Worm (Caenorhabditis elegans) whole organism, L3 larva: Measurements from ENCODE around the gene F33C8.2.

Source experiments
- ceh-82 ChIP-seq: fragments of 150-350 bp; optimal IDR thresholded peaks from 2 replicates; lab custom pipeline; 2014; ENCODE audit warnings: missing biosample characterization, missing genetic modification characterization
- egl-27 ChIP-seq: sonication (generic microtip); optimal IDR thresholded peaks from 4 replicates; lab custom pipeline; 2017; ENCODE audit warnings: missing biosample characterization, missing genetic modification reagents, missing genetic modification characterization
- fkh-2 ChIP-seq: fragments of 150-350 bp; optimal IDR thresholded peaks from 2 replicates; lab custom pipeline; 2014; ENCODE audit warnings: missing biosample characterization, missing genetic modification reagents, missing genetic modification characterization
- nhr-12 ChIP-seq: fragments of 150-350 bp; optimal IDR thresholded peaks from 2 replicates; lab custom pipeline; 2014; ENCODE audit warnings: missing biosample characterization, missing genetic modification characterization
- nhr-77 ChIP-seq: fragments of 150-350 bp; optimal IDR thresholded peaks from 2 replicates; lab custom pipeline; 2014; ENCODE audit warnings: missing biosample characterization, missing genetic modification characterization
- pha-4 ChIP-seq: fragments of 150-350 bp; optimal IDR thresholded peaks from 2 replicates; lab custom pipeline; 2014; ENCODE audit warnings: missing biosample characterization, missing genetic modification reagents, missing genetic modification characterization
- skn-1 ChIP-seq: fragments of 150-350 bp; optimal IDR thresholded peaks from 2 replicates; lab custom pipeline; 2014; ENCODE audit warnings: missing biosample characterization, missing genetic modification characterization
- tbx-2 ChIP-seq: sonication (generic microtip); optimal IDR thresholded peaks from 2 replicates; lab custom pipeline; 2016; ENCODE audit warnings: mild to moderate bottlenecking, missing genetic modification characterization, missing compliant biosample characterization
- unc-62 ChIP-seq: fragments of 150-350 bp; sonication (generic microtip); optimal IDR thresholded peaks from 4 replicates; lab custom pipeline; 2014; ENCODE audit warnings: missing biosample characterization, missing genetic modification reagents, missing genetic modification characterization

DNA sequence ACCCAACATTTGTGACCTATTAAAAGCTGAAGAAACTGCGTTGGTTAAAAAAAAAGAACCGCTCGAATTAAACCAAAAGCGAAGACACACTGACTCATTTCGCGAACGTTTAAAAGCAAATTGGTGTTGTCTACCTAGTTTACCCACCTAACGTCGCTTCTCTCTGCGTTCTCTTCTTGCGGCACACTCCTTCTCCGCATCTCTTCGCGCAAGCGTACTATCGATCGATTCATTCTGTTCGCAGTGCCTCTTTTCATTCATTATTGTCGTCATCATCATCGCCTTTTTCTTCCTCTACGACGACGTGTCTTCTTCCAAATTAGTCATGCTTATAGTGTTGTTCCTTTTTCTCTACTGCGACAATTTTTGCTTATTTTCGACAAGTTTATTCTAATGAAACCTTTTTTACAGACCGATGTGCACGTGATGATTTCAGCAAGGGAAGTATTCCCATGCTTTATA is 10.0 kb upstream of the F33C8.2 start, which contains the start of gene atrn-1:
- no peak for TF ChIP-seq fkh-2 (tag; lab: Kevin White, UChicago)
- no peak for TF ChIP-seq skn-1
- peak; percentile 44 for TF ChIP-seq pha-4 (tag; lab: Kevin White, UChicago)
- TF ChIP-seq tbx-2 (tag; lab: Kevin White, UChicago), result no peak
- TF ChIP-seq nhr-77, result no peak
- no peak for TF ChIP-seq unc-62 (GFP tag; lab: Kevin White, UChicago)
- no peak for TF ChIP-seq nhr-12 (tag; lab: Kevin White, UChicago)
- TF ChIP-seq ceh-82 (tag; lab: Kevin White, UChicago), result no peak
- TF ChIP-seq egl-27, result no peak
